Worm (Caenorhabditis elegans) whole organism, L1 larva: ENCODE results near the gene sel-7.

Experiments used
- alr-1 ChIP-seq: fragments of 200-800 bp; sonication (Bioruptor generic); optimal IDR thresholded peaks from 2 replicates; lab custom pipeline; 2018; ENCODE audit warnings: borderline replicate concordance, mild to moderate bottlenecking, missing genetic modification characterization, missing compliant biosample characterization
- lin-13 ChIP-seq: fragments of 150-350 bp; optimal IDR thresholded peaks from 2 replicates; lab custom pipeline; 2014; ENCODE audit warnings: missing biosample characterization, missing genetic modification reagents, missing genetic modification characterization
- mep-1 ChIP-seq: fragments of 150-350 bp; optimal IDR thresholded peaks from 2 replicates; lab custom pipeline; 2014; ENCODE audit warnings: missing biosample characterization, missing genetic modification characterization
- nhr-11 ChIP-seq: fragments of 150-350 bp; optimal IDR thresholded peaks from 2 replicates; lab custom pipeline; 2014; ENCODE audit warnings: missing biosample characterization, missing genetic modification characterization
- nhr-12 ChIP-seq: sonication (generic microtip); optimal IDR thresholded peaks from 2 replicates; lab custom pipeline; 2017; ENCODE audit warnings: missing biosample characterization, missing genetic modification characterization
- nhr-84 ChIP-seq: sonication (generic microtip); optimal IDR thresholded peaks from 2 replicates; lab custom pipeline; 2017; ENCODE audit warnings: missing biosample characterization, missing genetic modification characterization
- sox-4 ChIP-seq: sonication (generic microtip); optimal IDR thresholded peaks from 2 replicates; lab custom pipeline; 2016; ENCODE audit warnings: missing genetic modification characterization, missing compliant biosample characterization
- sptf-1 ChIP-seq: fragments of 150-350 bp; optimal IDR thresholded peaks from 2 replicates; lab custom pipeline; 2014; ENCODE audit warnings: missing biosample characterization, missing genetic modification characterization
- unc-62 ChIP-seq: fragments of 150-350 bp; optimal IDR thresholded peaks from 2 replicates; lab custom pipeline; 2014; ENCODE audit warnings: missing biosample characterization, missing genetic modification reagents, missing genetic modification characterization

DNA sequence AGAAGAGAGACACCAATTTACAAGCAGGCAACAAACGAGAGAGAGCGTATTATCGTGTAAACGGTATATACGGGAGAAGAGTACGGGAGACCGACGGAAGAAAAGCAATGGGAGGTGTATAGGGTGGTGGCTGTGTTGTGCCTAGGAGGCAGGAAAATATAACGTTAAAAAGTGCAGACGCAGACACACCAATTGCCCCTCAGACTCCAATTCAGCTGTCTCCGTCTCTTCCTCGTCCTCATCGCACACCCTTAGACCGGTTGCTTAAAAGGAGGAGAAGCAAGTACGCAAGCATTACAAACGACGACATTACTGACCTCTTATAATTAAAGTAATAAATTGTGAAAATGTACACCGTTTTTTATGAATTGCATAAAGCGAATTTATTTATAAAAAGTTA is 27.9 kb downstream of the sel-7 start:
- TF ChIP-seq alr-1 = no peak
- TF ChIP-seq nhr-84 (tag; lab: Kevin White, UChicago) = no peak
- TF ChIP-seq sptf-1 (tag; lab: Kevin White, UChicago) = no peak
- peak; percentile 96 for TF ChIP-seq lin-13 (GFP tag; lab: Kevin White, UChicago)
- peak; percentile 81 for TF ChIP-seq mep-1 (tag; lab: Kevin White, UChicago)
- TF ChIP-seq nhr-11 = no peak
- no peak for TF ChIP-seq sox-4 (tag; lab: Kevin White, UChicago)
- no peak for TF ChIP-seq unc-62 (GFP tag; lab: Kevin White, UChicago)
- TF ChIP-seq nhr-12 (tag; lab: Kevin White, UChicago) = no peak
